Fruit fly (Drosophila melanogaster): ENCODE results near the gene Flo2.

DNA sequence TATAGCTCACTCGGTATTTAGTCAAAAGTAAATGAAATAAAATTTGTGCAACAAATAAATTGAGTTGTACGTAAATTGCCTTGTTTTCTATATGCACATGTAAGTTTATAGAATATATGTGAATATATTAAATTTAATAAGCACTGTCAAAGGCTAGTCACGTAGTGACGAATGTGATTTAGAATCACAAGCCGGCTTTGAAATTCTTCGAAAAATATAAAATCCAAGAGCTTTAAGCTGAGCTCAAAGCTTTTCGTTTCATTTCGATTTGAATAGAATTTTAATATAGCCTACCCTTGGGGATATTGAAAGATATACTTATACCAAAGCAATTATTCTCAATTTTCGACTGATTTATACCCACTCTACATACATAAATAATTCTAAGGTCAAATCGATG, 10.9 kb downstream of the Flo2 start:
- TF ChIP-seq Snoo (tag; optimal IDR thresholded peaks at IDR 0.05) (no peak), Pif1A (GFP tag; optimal IDR thresholded peaks at IDR 0.05) (no peak), Ets98B (GFP tag; IDR thresholded peaks at IDR 0.05) (no peak), rn (GFP tag; IDR thresholded peaks at IDR 0.05) (no peak), CG32121 (GFP tag; IDR thresholded peaks at IDR 0.05) (no peak), CG8301 (tag; optimal IDR thresholded peaks at IDR 0.05) (no peak), CG10348 (GFP tag; IDR thresholded peaks at IDR 0.05) (no peak), D1 (tag; optimal IDR thresholded peaks at IDR 0.05) (no peak)
